Fruit fly (Drosophila melanogaster): ENCODE results near the gene Meltrin.

Meltrin gene

DNA sequence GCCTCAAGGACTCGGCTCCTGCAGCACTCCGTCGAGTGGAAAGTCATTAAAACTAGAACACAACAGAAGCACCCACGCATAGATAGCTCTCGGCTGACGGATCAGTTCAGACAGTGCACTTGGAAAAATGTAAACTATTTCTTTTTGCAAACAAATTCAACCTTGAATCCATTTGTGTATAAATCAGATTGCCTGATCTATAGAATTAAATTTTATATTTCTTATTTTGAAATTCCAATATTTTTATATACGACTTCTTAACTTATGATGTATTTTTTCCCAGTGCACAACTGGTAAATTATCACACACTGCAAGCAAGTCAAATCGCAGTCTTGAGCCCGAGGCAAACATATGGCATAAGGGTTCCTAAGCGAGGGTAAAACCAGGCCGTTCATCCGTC is 22.3 kb downstream of the Meltrin start (continued):
- no peak for TF ChIP-seq CG12071 (GFP tag; optimal IDR thresholded peaks at IDR 0.05)
- peak; percentile 69 for TF ChIP-seq Elba2 (GFP tag; optimal IDR thresholded peaks at IDR 0.05)
- TF ChIP-seq CG12659 (GFP tag; optimal IDR thresholded peaks at IDR 0.05), result no peak
- TF ChIP-seq Optix (GFP tag; IDR thresholded peaks at IDR 0.05), result peak; percentile 51; the same call in 1 of the 3 replicates
- no peak for TF ChIP-seq schlank (tag; optimal IDR thresholded peaks at IDR 0.05)
- no peak for TF ChIP-seq yki (optimal IDR thresholded peaks at IDR 0.05)
- TF ChIP-seq CG8478 (optimal IDR thresholded peaks at IDR 0.05), result no peak
- no peak for TF ChIP-seq CG9817 (tag; optimal IDR thresholded peaks at IDR 0.05)
- no peak for TF ChIP-seq pfk (GFP tag; optimal IDR thresholded peaks at IDR 0.05)
- TF ChIP-seq ab (GFP tag; optimal IDR thresholded peaks at IDR 0.05), result no peak
- peak in 1 of 2 experiments; percentile 76 for TF ChIP-seq bsh (GFP tag; optimal IDR thresholded peaks at IDR 0.05)
- no peak for TF ChIP-seq usp (GFP tag; optimal IDR thresholded peaks at IDR 0.05)
- peak; percentile 35 for TF ChIP-seq org-1 (GFP tag; optimal IDR thresholded peaks at IDR 0.05)
- peak; percentile 33 for TF ChIP-seq CG30431 (GFP tag; optimal IDR thresholded peaks at IDR 0.05)
- peak; percentile 75 for TF ChIP-seq CG7839 (tag; optimal IDR thresholded peaks at IDR 0.05)
- TF ChIP-seq pan (optimal IDR thresholded peaks at IDR 0.05), result no peak
- peak in 1 of 2 experiments; percentile 68 for TF ChIP-seq pan (GFP tag; optimal IDR thresholded peaks at IDR 0.05 in 1 of 2, IDR thresholded peaks at IDR 0.05 in 1 of 2)
- TF ChIP-seq Meics (GFP tag; optimal IDR thresholded peaks at IDR 0.05), result no peak
- TF ChIP-seq CG14667 (GFP tag; IDR thresholded peaks at IDR 0.05), result peak; percentile 53
- TF ChIP-seq Sry-δ (GFP tag; optimal IDR thresholded peaks at IDR 0.05), result peak; percentile 14
- TF ChIP-seq mirr (GFP tag; optimal IDR thresholded peaks at IDR 0.05), result no peak
- TF ChIP-seq sna (GFP tag; IDR thresholded peaks at IDR 0.05; ENCODE audit: partially characterized antibody), result no peak
- no peak for TF ChIP-seq inv (GFP tag; IDR thresholded peaks at IDR 0.05; ENCODE audit: partially characterized antibody)

DNA sequence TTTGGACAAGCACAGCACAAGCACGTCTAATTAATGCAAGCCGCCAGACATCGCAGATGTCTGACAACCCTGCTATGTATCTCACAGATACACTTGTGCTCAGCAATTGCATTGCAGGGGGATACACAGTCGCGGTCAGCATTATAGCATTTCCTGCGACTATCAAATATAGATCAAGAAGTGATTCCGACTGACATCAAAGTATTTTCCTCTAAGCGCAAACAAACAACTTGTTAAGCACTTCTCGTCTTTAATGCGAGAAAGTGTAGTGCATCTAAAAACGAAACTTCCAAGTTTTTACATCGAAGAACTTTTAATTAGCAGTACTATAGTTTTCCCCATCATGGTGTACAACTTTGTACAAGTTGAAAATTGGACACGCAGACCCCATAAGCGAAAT is 24.2 kb downstream of the Meltrin start:
- 0 out of 3 replicates have a peak, but pooled peaks have one; percentile 9 for TF ChIP-seq CG11695 (GFP tag; IDR thresholded peaks at IDR 0.05)
- no peak for TF ChIP-seq CG6791 (GFP tag; IDR thresholded peaks at IDR 0.05; ENCODE audit: partially characterized antibody)
- no peak for TF ChIP-seq fd3F (GFP tag; optimal IDR thresholded peaks at IDR 0.05)
- no peak for TF ChIP-seq Rfx (GFP tag; IDR thresholded peaks at IDR 0.05)
- TF ChIP-seq CG7357 (GFP tag; IDR thresholded peaks at IDR 0.05), result no peak
- no peak for TF ChIP-seq CG11456 (GFP tag; IDR thresholded peaks at IDR 0.05)
- TF ChIP-seq CG4360 (GFP tag; IDR thresholded peaks at IDR 0.05), result no peak
- no peak for TF ChIP-seq CG13775 (GFP tag; optimal IDR thresholded peaks at IDR 0.05)
- peak; percentile 32 for TF ChIP-seq CG2712 (tag; optimal IDR thresholded peaks at IDR 0.05)
- peak; percentile 11 for TF ChIP-seq Sox102F (GFP tag; optimal IDR thresholded peaks at IDR 0.05)
- TF ChIP-seq CG11696 (GFP tag; IDR thresholded peaks at IDR 0.05), result peak; percentile 79
- TF ChIP-seq nerfin-2 (GFP tag; IDR thresholded peaks at IDR 0.05; ENCODE audit: partially characterized antibody), result no peak
- TF ChIP-seq phol (tag; optimal IDR thresholded peaks at IDR 0.05), result peak; percentile 6
- TF ChIP-seq pzg (GFP tag; optimal IDR thresholded peaks at IDR 0.05), result no peak
- TF ChIP-seq Abd-B (GFP tag; optimal IDR thresholded peaks at IDR 0.05), result no peak
- peak; percentile 6 for TF ChIP-seq Blimp-1 (GFP tag; optimal IDR thresholded peaks at IDR 0.05)
- TF ChIP-seq sna (GFP tag; IDR thresholded peaks at IDR 0.05; ENCODE audit: partially characterized antibody), result no peak
- no peak for TF ChIP-seq CG13894 (tag; optimal IDR thresholded peaks at IDR 0.05)
- TF ChIP-seq dan (GFP tag; IDR thresholded peaks at IDR 0.05), result no peak
- no peak for TF ChIP-seq CG16813 (GFP tag; IDR thresholded peaks at IDR 0.05; ENCODE audit: partially characterized antibody)
- TF ChIP-seq CG30403 (GFP tag; optimal IDR thresholded peaks at IDR 0.05), result peak; percentile 7
- no peak for TF ChIP-seq Dip2 (GFP tag; IDR thresholded peaks at IDR 0.05)
- TF ChIP-seq CG34376 (GFP tag; optimal IDR thresholded peaks at IDR 0.05), result no peak
- TF ChIP-seq CG11504 (tag; optimal IDR thresholded peaks at IDR 0.05), result peak; percentile 15
- peak; percentile 2 to 22 for TF ChIP-seq bsh (GFP tag; optimal IDR thresholded peaks at IDR 0.05)
- peak; percentile 12 for TF ChIP-seq CG1603 (tag; optimal IDR thresholded peaks at IDR 0.05)
- peak; percentile 10 for TF ChIP-seq CG6254 (GFP tag; optimal IDR thresholded peaks at IDR 0.05)
- TF ChIP-seq nmo (GFP tag; optimal IDR thresholded peaks at IDR 0.05), result peak; percentile 7
- no peak for TF ChIP-seq jigr1 (GFP tag; IDR thresholded peaks at IDR 0.05)
- TF ChIP-seq Med (GFP tag), result peak; percentile 78

All from whole organism, embryonic.